Worm (Caenorhabditis elegans): ENCODE results near the gene F56D2.2.

The F56D2.2 gene

ce11 chrIII:5552072-5552667 is 34.9 kb upstream of the F56D2.2 start, which contains the start of gene F09F7.6 (continued):
- no peak for TF ChIP-seq arid-1 (GFP tag; conservative IDR thresholded peaks at IDR 0.05)
- TF ChIP-seq nhr-10 (tag; optimal IDR thresholded peaks at IDR 0.05) = peak; percentile 2
- TF ChIP-seq hif-1 (tag; optimal IDR thresholded peaks at IDR 0.05) = peak in 1 of 2 experiments; percentile 49
- no peak for TF ChIP-seq unc-39 (tag; optimal IDR thresholded peaks at IDR 0.05)
- no peak for TF ChIP-seq F10B5.3 (tag; optimal IDR thresholded peaks at IDR 0.05)
- TF ChIP-seq nhr-11 (tag; optimal IDR thresholded peaks at IDR 0.05) = peak; percentile 67
- no peak for TF ChIP-seq lim-7 (GFP tag; IDR thresholded peaks at IDR 0.05)
- TF ChIP-seq php-3 (GFP tag; IDR thresholded peaks at IDR 0.05) = no peak
- TF ChIP-seq dmd-6 (GFP tag; IDR thresholded peaks at IDR 0.05) = peak; percentile 81
- TF ChIP-seq nhr-77 (tag; optimal IDR thresholded peaks at IDR 0.05) = peak; percentile 84
- no peak for TF ChIP-seq madf-5 (GFP tag; IDR thresholded peaks at IDR 0.05)
- TF ChIP-seq zag-1 (tag; optimal IDR thresholded peaks at IDR 0.05) = no peak
- TF ChIP-seq ceh-62 (tag; optimal IDR thresholded peaks at IDR 0.05) = no peak
- TF ChIP-seq T20F7.1 (GFP tag; optimal IDR thresholded peaks at IDR 0.05) = peak; percentile 9
- TF ChIP-seq cey-2 (tag; optimal IDR thresholded peaks at IDR 0.05; ENCODE audit: borderline replicate concordance, insufficient read depth) = no peak
- no peak for TF ChIP-seq snpc-1.2 (GFP tag; IDR thresholded peaks at IDR 0.05)
- peak; percentile 13 for TF ChIP-seq ztf-7 (tag; optimal IDR thresholded peaks at IDR 0.05)
- TF ChIP-seq lin-39 (tag; optimal IDR thresholded peaks at IDR 0.05) = no peak
- no peak for TF ChIP-seq F44E2.7 (GFP tag; IDR thresholded peaks at IDR 0.05)
- no peak for TF ChIP-seq fos-1 (tag; optimal IDR thresholded peaks at IDR 0.05)
- TF ChIP-seq mep-1 (tag; optimal IDR thresholded peaks at IDR 0.05) = peak; percentile 71
- no peak for TF ChIP-seq F37D6.2 (tag; optimal IDR thresholded peaks at IDR 0.05)
- no peak for TF ChIP-seq rbr-2 (tag; optimal IDR thresholded peaks at IDR 0.05)
- no peak for TF ChIP-seq R02D3.7 (tag; optimal IDR thresholded peaks at IDR 0.05)
- no peak for TF ChIP-seq ZK337.2 (GFP tag; IDR thresholded peaks at IDR 0.05)
- TF ChIP-seq ctbp-1 (GFP tag; IDR thresholded peaks at IDR 0.05) = no peak
- no peak for TF ChIP-seq snpc-4 (tag; optimal IDR thresholded peaks at IDR 0.05)
- no peak for TF ChIP-seq daf-12 (tag; optimal IDR thresholded peaks at IDR 0.05)
- TF ChIP-seq lin-38 (GFP tag; IDR thresholded peaks at IDR 0.05) = no peak
- peak in 1 of 2 experiments; percentile 96 for TF ChIP-seq unc-62 (GFP tag; optimal IDR thresholded peaks at IDR 0.05 in 1 of 2)
- no peak for TF ChIP-seq unc-62 (tag; optimal IDR thresholded peaks at IDR 0.05)
- no peak for TF ChIP-seq D1046.2 (GFP tag; IDR thresholded peaks at IDR 0.05)
- TF ChIP-seq ztf-11 (tag; optimal IDR thresholded peaks at IDR 0.05) = no peak
- no peak for TF ChIP-seq ceh-28 (tag; optimal IDR thresholded peaks at IDR 0.05)
- no peak for TF ChIP-seq nhr-41 (GFP tag; IDR thresholded peaks at IDR 0.05)
- TF ChIP-seq lsy-2 (tag; optimal IDR thresholded peaks at IDR 0.05) = peak in 1 of 2 experiments; percentile 69
- no peak for TF ChIP-seq ceh-32 (tag; optimal IDR thresholded peaks at IDR 0.05; ENCODE audit: poor library complexity)
- TF ChIP-seq daf-19 (GFP tag; conservative IDR thresholded peaks at IDR 0.05) = no peak
- TF ChIP-seq attf-4 (tag; optimal IDR thresholded peaks at IDR 0.05) = no peak
- no peak for TF ChIP-seq sdz-12 (GFP tag; optimal IDR thresholded peaks at IDR 0.05)
- TF ChIP-seq mxl-3 (GFP tag; optimal IDR thresholded peaks at IDR 0.05) = peak; percentile 68
- peak; percentile 74 for TF ChIP-seq tra-1 (GFP tag; IDR thresholded peaks at IDR 0.05)
- no peak for TF ChIP-seq hmg-1.1 (GFP tag; IDR thresholded peaks at IDR 0.05)
- TF ChIP-seq aha-1 (tag) = peak; percentile 89
- TF ChIP-seq nhr-48 (tag; optimal IDR thresholded peaks at IDR 0.05) = peak; percentile 33
- TF ChIP-seq madf-9 (GFP tag; conservative IDR thresholded peaks at IDR 0.05) = no peak
- no peak for TF ChIP-seq dmd-8 (GFP tag; IDR thresholded peaks at IDR 0.05)
- no peak for TF ChIP-seq ZK546.5 (tag; optimal IDR thresholded peaks at IDR 0.05)
- no peak for TF ChIP-seq lin-29 (GFP tag; IDR thresholded peaks at IDR 0.05)
- no peak for TF ChIP-seq nhr-111 (GFP tag; optimal IDR thresholded peaks at IDR 0.05)
- peak; percentile 24 for TF ChIP-seq nhr-102 (tag; optimal IDR thresholded peaks at IDR 0.05)
- no peak for TF ChIP-seq duxl-1 (tag; optimal IDR thresholded peaks at IDR 0.05; ENCODE audit: poor library complexity)

Measured in whole organism, L4 larva.